Worm (Caenorhabditis elegans) whole organism, early embryonic: Measurements from ENCODE around the gene K08D12.4.

Experiments
- ama-1 ChIP-seq: fragments of 150-350 bp; optimal IDR thresholded peaks from 2 replicates; lab custom pipeline; 2014
- ceh-36 ChIP-seq: sonication (generic microtip); optimal IDR thresholded peaks from 2 replicates; lab custom pipeline; 2016; ENCODE audit warnings: missing genetic modification characterization, inconsistent platforms, missing compliant biosample characterization
- ets-7 ChIP-seq: sonication (generic microtip); optimal IDR thresholded peaks from 2 replicates; lab custom pipeline; 2016; ENCODE audit warnings: missing genotype, missing genetic modification characterization, missing compliant biosample characterization
- hmbx-1 ChIP-seq: sonication (generic microtip); optimal IDR thresholded peaks from 2 replicates; lab custom pipeline; 2016; ENCODE audit warnings: mild to moderate bottlenecking, missing genetic modification characterization, missing compliant biosample characterization

- TF ChIP-seq ama-1 (lab: Kevin White, UChicago) (no peak), hmbx-1 (tag; lab: Kevin White, UChicago) (no peak), ets-7 (tag; lab: Kevin White, UChicago) (no peak), ceh-36 (tag; lab: Kevin White, UChicago) (no peak)
Observed at ce11 chrIV:1659978-1660377, 47.1 kb upstream of the K08D12.4 start, which contains the start of gene Y41D4B.4.
